Worm (Caenorhabditis elegans) whole organism, L4/young adult: ENCODE results near the gene K04A8.20.

Source experiments
- W03F9.2 ChIP-seq: fragments of 150-350 bp; optimal IDR thresholded peaks from 2 replicates; lab custom pipeline; 2014; ENCODE audit warnings: missing biosample characterization, missing genetic modification characterization
- dao-5 ChIP-seq: sonication (generic microtip); optimal IDR thresholded peaks from 2 replicates; lab custom pipeline; 2016; ENCODE audit warnings: missing genotype, missing genetic modification characterization, moderate library complexity, missing compliant biosample characterization
- him-1 ChIP-seq: sonication (generic microtip); optimal IDR thresholded peaks from 2 replicates; lab custom pipeline; 2016; ENCODE audit warnings: missing genotype, missing genetic modification reagents, missing genetic modification characterization, missing compliant biosample characterization

DNA sequence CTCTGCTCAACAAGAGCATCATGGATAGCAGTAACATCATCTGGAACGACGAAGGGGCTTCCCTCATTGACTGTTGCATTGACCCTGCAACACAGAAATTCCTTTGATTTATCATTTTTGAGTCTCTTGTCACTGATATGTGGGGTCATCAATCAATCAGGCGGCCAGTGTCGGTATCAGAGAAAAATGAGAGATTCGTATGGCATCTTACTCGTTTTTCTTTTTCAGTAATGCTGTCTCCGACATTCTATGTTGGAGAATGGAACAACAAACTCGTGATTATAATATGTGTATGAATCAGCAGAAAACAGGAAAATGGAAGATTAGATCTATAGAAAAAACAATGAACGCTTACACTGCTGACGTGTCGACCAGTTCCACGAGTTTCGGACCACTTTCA lies 46.1 kb upstream of the K04A8.20 start:
- no peak for TF ChIP-seq him-1 (tag; lab: Kevin White, UChicago)
- TF ChIP-seq W03F9.2 (tag; lab: Kevin White, UChicago) = no peak
- TF ChIP-seq dao-5 (tag; lab: Kevin White, UChicago) = no peak
